Fruit fly (Drosophila melanogaster) whole organism, prepupa: ENCODE results near the gene ppk14.

ENCODE experiments used
- Blimp-1 ChIP-seq: fragments of 200-800 bp; sonication (Bioruptor generic); optimal IDR thresholded peaks from 3 replicates; lab custom pipeline; 2017; ENCODE audit warnings: missing biosample characterization, missing genetic modification characterization, mild to moderate bottlenecking, moderate library complexity, missing genetic modification reagents
- CG10631 ChIP-seq: fragments of 200-800 bp; sonication (Bioruptor generic); optimal IDR thresholded peaks from 2 replicates; lab custom pipeline; 2016; ENCODE audit warnings: missing biosample characterization, missing genetic modification characterization
- CG11762 ChIP-seq: fragments of 200-800 bp; sonication (Bioruptor generic); optimal IDR thresholded peaks from 3 replicates; lab custom pipeline; 2016; ENCODE audit warnings: missing biosample characterization, missing genetic modification characterization; ENCODE audit not compliant: insufficient read depth
- CG11902 ChIP-seq: fragments of 200-800 bp; sonication (Bioruptor generic); optimal IDR thresholded peaks from 3 replicates; lab custom pipeline; 2016; ENCODE audit warnings: missing biosample characterization, missing genetic modification characterization
- CG15336 ChIP-seq: fragments of 200-800 bp; sonication (Bioruptor generic); IDR thresholded peaks from 2 replicates; pipeline ENCODE4 v1.3.6; 2022; ENCODE audit warnings: missing biosample characterization, missing genetic modification characterization
- CG1621 ChIP-seq: fragments of 200-800 bp; sonication (Bioruptor generic); optimal IDR thresholded peaks from 3 replicates; lab custom pipeline; 2018; ENCODE audit warnings: missing biosample characterization, mild to moderate bottlenecking, missing genetic modification characterization
- CG16779 ChIP-seq: fragments of 200-800 bp; sonication (Bioruptor generic); optimal IDR thresholded peaks from 3 replicates; lab custom pipeline; 2017; ENCODE audit warnings: missing biosample characterization, mild to moderate bottlenecking, missing genetic modification characterization
- CG3032 ChIP-seq: fragments of 200-800 bp; optimal IDR thresholded peaks from 2 replicates; lab custom pipeline; 2019; ENCODE audit warnings: missing biosample characterization, mild to moderate bottlenecking, missing genetic modification characterization, moderate library complexity
- CG31627 ChIP-seq: fragments of 200-800 bp; sonication (Bioruptor generic); optimal IDR thresholded peaks from 3 replicates; lab custom pipeline; 2016; ENCODE audit warnings: missing biosample characterization, missing genetic modification characterization
- CG3919 ChIP-seq: fragments of 200-800 bp; sonication (Bioruptor generic); optimal IDR thresholded peaks from 3 replicates; lab custom pipeline; 2016; ENCODE audit warnings: missing biosample characterization, missing genetic modification characterization
- CG4318 ChIP-seq: fragments of 200-800 bp; sonication (Bioruptor generic); optimal IDR thresholded peaks from 3 replicates; lab custom pipeline; 2017; ENCODE audit warnings: missing biosample characterization, mild to moderate bottlenecking, missing genetic modification characterization
- CG6163 ChIP-seq: fragments of 200-800 bp; sonication (Bioruptor generic); IDR thresholded peaks from 3 replicates; pipeline ENCODE4 v1.3.6; 2022; ENCODE audit warnings: missing biosample characterization, missing genetic modification characterization
- CG8119 ChIP-seq: fragments of 200-800 bp; sonication (Bioruptor generic); IDR thresholded peaks from 3 replicates; pipeline ENCODE4 v1.3.6; 2022; ENCODE audit warnings: missing biosample characterization, missing genetic modification characterization
- CG8632 ChIP-seq: fragments of 200-800 bp; sonication (Bioruptor generic); optimal IDR thresholded peaks from 3 replicates; lab custom pipeline; 2016; ENCODE audit warnings: missing biosample characterization, missing genetic modification characterization
- CG9139 ChIP-seq: fragments of 200-800 bp; sonication (Bioruptor generic); optimal IDR thresholded peaks from 3 replicates; lab custom pipeline; 2017; ENCODE audit warnings: missing biosample characterization, mild to moderate bottlenecking, missing genetic modification characterization
- Eip78C ChIP-seq: fragments of 200-800 bp; sonication (Bioruptor generic); peaks from one replicate; lab custom pipeline; 2016; ENCODE audit warnings: missing biosample characterization, missing genetic modification characterization
- Eip93F ChIP-seq: fragments of 200-800 bp; sonication (Bioruptor generic); optimal IDR thresholded peaks from 2 replicates; lab custom pipeline; 2016; ENCODE audit warnings: missing biosample characterization, mild to moderate bottlenecking, missing genetic modification characterization
- Hr38 ChIP-seq: sonication (Bioruptor generic); optimal IDR thresholded peaks from 2 replicates; lab custom pipeline; 2016; ENCODE audit warnings: missing biosample characterization, missing genetic modification characterization
- Hr39 ChIP-seq: fragments of 200-800 bp; sonication (Bioruptor generic); optimal IDR thresholded peaks from 2 replicates; lab custom pipeline; 2016; ENCODE audit warnings: missing biosample characterization, missing genetic modification characterization
- Hr4 ChIP-seq: fragments of 200-800 bp; sonication (Bioruptor generic); optimal IDR thresholded peaks from 3 replicates; lab custom pipeline; 2016; ENCODE audit warnings: missing biosample characterization, missing genetic modification characterization
- Met ChIP-seq: fragments of 200-800 bp; sonication (Bioruptor generic); optimal IDR thresholded peaks from 3 replicates; lab custom pipeline; 2016; ENCODE audit warnings: missing biosample characterization, missing genetic modification characterization
- Smox ChIP-seq: fragments of 200-800 bp; sonication (Bioruptor generic); optimal IDR thresholded peaks from 3 replicates; lab custom pipeline; 2016; ENCODE audit warnings: missing biosample characterization, missing genetic modification characterization
- Sox14 ChIP-seq: fragments of 200-800 bp; sonication (Bioruptor generic); optimal IDR thresholded peaks from 3 replicates; lab custom pipeline; 2016; ENCODE audit warnings: missing biosample characterization, missing genetic modification characterization
- acj6 ChIP-seq: fragments of 200-800 bp; sonication (Bioruptor generic); optimal IDR thresholded peaks from 3 replicates; lab custom pipeline; 2016; ENCODE audit warnings: missing biosample characterization, missing genetic modification characterization
- cyc ChIP-seq: fragments of 200-800 bp; sonication (Bioruptor generic); optimal IDR thresholded peaks from 3 replicates; lab custom pipeline; 2016; ENCODE audit warnings: missing biosample characterization, missing genetic modification characterization
- dsx ChIP-seq: fragments of 200-800 bp; optimal IDR thresholded peaks from 3 replicates; lab custom pipeline; 2019; ENCODE audit warnings: missing biosample characterization, mild to moderate bottlenecking, missing genetic modification characterization, moderate library complexity; ENCODE audit not compliant: poor library complexity, severe bottlenecking
- eg ChIP-seq: fragments of 200-800 bp; sonication (Bioruptor generic); IDR thresholded peaks from 3 replicates; pipeline ENCODE4 v1.3.6; 2022; ENCODE audit warnings: missing biosample characterization, missing genetic modification characterization
- esn ChIP-seq: fragments of 200-800 bp; sonication (Bioruptor generic); optimal IDR thresholded peaks from 2 replicates; lab custom pipeline; 2016; ENCODE audit warnings: missing biosample characterization, mild to moderate bottlenecking, missing genetic modification characterization, moderate library complexity
- fkh ChIP-seq: fragments of 200-800 bp; sonication (Bioruptor generic); optimal IDR thresholded peaks from 3 replicates; lab custom pipeline; 2017; ENCODE audit warnings: missing biosample characterization, mild to moderate bottlenecking, missing genetic modification characterization, moderate library complexity
- lz ChIP-seq: fragments of 200-800 bp; sonication (Bioruptor generic); optimal IDR thresholded peaks from 3 replicates; lab custom pipeline; 2016; ENCODE audit warnings: missing biosample characterization, missing genetic modification characterization
- salr ChIP-seq, 2 experiments: fragments of 200-800 bp; sonication (Bioruptor generic); optimal IDR thresholded peaks; 3 replicates each; lab custom pipeline; 2016 to 2018; ENCODE audit warnings: missing biosample characterization in 2 of 2, missing genetic modification characterization in 2 of 2, mild to moderate bottlenecking in 1 of 2
- ss ChIP-seq, 2 experiments: fragments of 200-800 bp; sonication (Bioruptor generic); optimal IDR thresholded peaks; 2 replicates in 1 of 2; 3 replicates in 1 of 2; lab custom pipeline; 2017 to 2018; ENCODE audit warnings: mild to moderate bottlenecking in 2 of 2, missing biosample characterization in 2 of 2, missing genetic modification characterization in 2 of 2, moderate library complexity in 1 of 2
- svp ChIP-seq: fragments of 200-800 bp; sonication (Bioruptor generic); peaks from one replicate; lab custom pipeline; 2016; ENCODE audit warnings: missing biosample characterization, missing genetic modification characterization
- topi ChIP-seq: fragments of 200-800 bp; sonication (Bioruptor generic); optimal IDR thresholded peaks from 3 replicates; lab custom pipeline; 2016; ENCODE audit warnings: missing biosample characterization, missing genetic modification characterization
- vri ChIP-seq: fragments of 200-800 bp; sonication (Bioruptor generic); optimal IDR thresholded peaks from 3 replicates; lab custom pipeline; 2016; ENCODE audit warnings: missing biosample characterization, mild to moderate bottlenecking, missing genetic modification characterization

ppk14 gene

dm6 chr2L:6371025-6371641, 16.4 kb downstream of the ppk14 start:
- TF ChIP-seq cyc (GFP tag; lab: Kevin White, UChicago) = no peak
- no peak for TF ChIP-seq Eip93F (GFP tag; lab: Kevin White, UChicago)
- peak; percentile 35 for TF ChIP-seq vri (GFP tag; lab: Kevin White, UChicago)
- TF ChIP-seq CG15336 (GFP tag; lab: Robert Waterston, UW) = no peak
- no peak for TF ChIP-seq Hr4 (GFP tag; lab: Kevin White, UChicago)
- TF ChIP-seq CG11762 = no peak
- TF ChIP-seq fkh (GFP tag; lab: Kevin White, UChicago) = no peak
- no peak for TF ChIP-seq CG9139 (GFP tag; lab: Kevin White, UChicago)
- no peak for TF ChIP-seq Hr38
- peak; percentile 85 for TF ChIP-seq svp (GFP tag; lab: Kevin White, UChicago)
- no peak for TF ChIP-seq eg (GFP tag; lab: Robert Waterston, UW)

dm6 chr2L:6372088-6372487, 17.3 kb downstream of the ppk14 start, which contains the start of gene slam:
TSS of gene slam (plus strand) at chr2L:6372388.
- TF ChIP-seq CG3919 (GFP tag; lab: Kevin White, UChicago) (no peak), CG9139 (GFP tag; lab: Kevin White, UChicago) (no peak), topi (GFP tag; lab: Kevin White, UChicago) (no peak), CG10631 (GFP tag; lab: Kevin White, UChicago) (no peak), CG8632 (GFP tag; lab: Kevin White, UChicago) (no peak), Eip78C (GFP tag; lab: Kevin White, UChicago) (no peak), CG8119 (GFP tag; lab: Robert Waterston, UW) (no peak), CG1621 (tag; lab: Kevin White, UChicago) (no peak), CG16779 (no peak), CG3032 (tag; lab: Kevin White, UChicago) (no peak), salr (GFP tag; optimal IDR thresholded peaks at IDR 0.05; lab: Kevin White, UChicago) (no peak), Sox14 (GFP tag; lab: Kevin White, UChicago) (no peak), fkh (GFP tag; lab: Kevin White, UChicago) (no peak), acj6 (no peak), esn (GFP tag; lab: Kevin White, UChicago) (no peak), Hr39 (GFP tag; lab: Kevin White, UChicago) (no peak), ss (GFP tag; optimal IDR thresholded peaks at IDR 0.05; lab: Kevin White, UChicago) (no peak), lz (no peak)

- TF ChIP-seq CG3032 (tag; lab: Kevin White, UChicago) (no peak), CG10631 (GFP tag; lab: Kevin White, UChicago) (no peak)
- TF ChIP-seq, all 60 proteins: peak for 0
Observed at dm6 chr2L:6373141-6373540, 18.4 kb downstream of the ppk14 start.

- peak; percentile 70 for TF ChIP-seq svp (GFP tag; lab: Kevin White, UChicago)
- TF ChIP-seq eg (GFP tag; lab: Robert Waterston, UW) = 0 out of 3 replicates have a peak, but pooled peaks have one; percentile 30
- no peak for TF ChIP-seq Smox (GFP tag; lab: Kevin White, UChicago)
- peak; percentile 0 for TF ChIP-seq Hr39 (GFP tag; lab: Kevin White, UChicago)
- no peak for TF ChIP-seq CG8632 (GFP tag; lab: Kevin White, UChicago)
- peak; percentile 3 for TF ChIP-seq CG31627
- peak; percentile 42 for TF ChIP-seq Eip78C (GFP tag; lab: Kevin White, UChicago)
- 0 out of 3 replicates have a peak, but pooled peaks have one; percentile 22 for TF ChIP-seq CG6163
- TF ChIP-seq, all 60 proteins: peak for 6
Observed at dm6 chr2L:6379197-6379596, 24.4 kb downstream of the ppk14 start.

- TF ChIP-seq CG11902 (GFP tag; lab: Kevin White, UChicago) (no peak), salr (GFP tag; optimal IDR thresholded peaks at IDR 0.05; lab: Kevin White, UChicago) (no peak), Blimp-1 (no peak), CG8632 (GFP tag; lab: Kevin White, UChicago) (no peak), CG8119 (GFP tag; lab: Robert Waterston, UW) (no peak), svp (GFP tag; lab: Kevin White, UChicago) (peak; percentile 56), CG4318 (GFP tag; lab: Kevin White, UChicago) (no peak), dsx (GFP tag; lab: Kevin White, UChicago) (no peak), Met (GFP tag; lab: Kevin White, UChicago) (no peak)
Observed at dm6 chr2L:6380966-6381365, 26.2 kb downstream of the ppk14 start, which contains the start of gene Nepl5. TSS of gene Nepl5 (plus strand) at chr2L:6381266.
